Fruit fly (Drosophila melanogaster) whole organism, wandering third instar larva: Measurements from ENCODE around the gene CG11920.

Experiments
- Dfd ChIP-seq: fragments of >200 bp; optimal IDR thresholded peaks from 2 replicates; lab custom pipeline; 2017; ENCODE audit warnings: missing biosample characterization, missing genetic modification characterization
- Hr78 ChIP-seq: fragments of >200 bp; optimal IDR thresholded peaks from 2 replicates; lab custom pipeline; 2017; ENCODE audit warnings: missing biosample characterization, missing genetic modification characterization
- Jra ChIP-seq: sonication (Bioruptor generic); optimal IDR thresholded peaks from 2 replicates; lab custom pipeline; 2016; ENCODE audit warnings: missing biosample characterization, missing genetic modification characterization
- Mio ChIP-seq: sonication (Bioruptor generic); optimal IDR thresholded peaks from 2 replicates; lab custom pipeline; 2016; ENCODE audit warnings: missing biosample characterization, missing genetic modification characterization
- Myc ChIP-seq: fragments of >200 bp; optimal IDR thresholded peaks from 2 replicates; lab custom pipeline; 2017
- N ChIP-seq: fragments of >200 bp; optimal IDR thresholded peaks from 2 replicates; lab custom pipeline; 2018; ENCODE audit warnings: missing biosample characterization, missing external identifiers, missing genetic modification characterization
- OdsH ChIP-seq: fragments of 200-800 bp; sonication (Bioruptor generic); optimal IDR thresholded peaks from 2 replicates; lab custom pipeline; 2016; ENCODE audit warnings: missing biosample characterization, mild to moderate bottlenecking, missing genetic modification characterization
- Sp1 ChIP-seq: fragments of 200-800 bp; sonication (Bioruptor generic); optimal IDR thresholded peaks from 3 replicates; lab custom pipeline; 2019; ENCODE audit warnings: missing biosample characterization, mild to moderate bottlenecking, missing genetic modification characterization, moderate library complexity
- dmrt93B ChIP-seq: fragments of 200-800 bp; sonication (Bioruptor generic); optimal IDR thresholded peaks from 2 replicates; lab custom pipeline; 2018; ENCODE audit warnings: missing biosample characterization, mild to moderate bottlenecking, missing genetic modification characterization
- foxo ChIP-seq, 2 experiments: fragments of 200-800 bp; sonication (Bioruptor generic); optimal IDR thresholded peaks; 2 replicates in 1 of 2; 3 replicates in 1 of 2; lab custom pipeline; 2016 to 2017; ENCODE audit warnings: missing biosample characterization in 2 of 2, missing genetic modification characterization in 2 of 2
- lola ChIP-seq: fragments of >200 bp; optimal IDR thresholded peaks from 2 replicates; lab custom pipeline; 2017; ENCODE audit warnings: missing biosample characterization, missing genetic modification characterization
- pan ChIP-seq: fragments of >200 bp; optimal IDR thresholded peaks from 2 replicates; lab custom pipeline; 2017
- psq ChIP-seq: fragments of 200-800 bp; sonication (Bioruptor generic); optimal IDR thresholded peaks from 3 replicates; lab custom pipeline; 2017; ENCODE audit warnings: missing biosample characterization, mild to moderate bottlenecking, missing genetic modification characterization, moderate library complexity
- tai ChIP-seq: sonication (Bioruptor generic); optimal IDR thresholded peaks from 2 replicates; lab custom pipeline; 2016; ENCODE audit warnings: missing biosample characterization, missing genetic modification characterization

- TF ChIP-seq Jra (GFP tag; lab: Kevin White, UChicago) (no peak), Dfd (no peak), dmrt93B (no peak), psq (GFP tag; lab: Kevin White, UChicago) (no peak), foxo (GFP tag; optimal IDR thresholded peaks at IDR 0.05; lab: Kevin White, UChicago) (no peak), N (GFP tag; lab: Kevin White, UChicago) (no peak), Sp1 (no peak), Hr78 (no peak), tai (no peak), lola (GFP tag; lab: Kevin White, UChicago) (no peak), Mio (no peak), pan (lab: Kevin White, UChicago) (no peak), Myc (lab: Kevin White, UChicago) (no peak), OdsH (GFP tag; lab: Kevin White, UChicago) (no peak)
These were observed 27.6 kb downstream of the CG11920 start, which contains the start of gene CG45095 for dm6 chr3R:25102253-25102652.
